Worm (Caenorhabditis elegans) whole organism, L1 larva: ENCODE results near the gene srj-57.

Source experiments
- C04F5.9 ChIP-seq: sonication (generic microtip); optimal IDR thresholded peaks from 2 replicates; lab custom pipeline; 2016; ENCODE audit warnings: missing genetic modification characterization, missing compliant biosample characterization
- C34B4.2 ChIP-seq: sonication (generic microtip); optimal IDR thresholded peaks from 2 replicates; lab custom pipeline; 2017; ENCODE audit warnings: mild to moderate bottlenecking, missing genetic modification characterization, missing compliant biosample characterization
- aha-1 ChIP-seq: fragments of 150-350 bp; optimal IDR thresholded peaks from 2 replicates; lab custom pipeline; 2014; ENCODE audit warnings: missing biosample characterization, missing genetic modification characterization
- aly-2 ChIP-seq: fragments of 150-350 bp; optimal IDR thresholded peaks from 2 replicates; lab custom pipeline; 2014; ENCODE audit warnings: missing biosample characterization, missing genetic modification characterization
- ama-1 ChIP-seq: fragments of 150-350 bp; optimal IDR thresholded peaks from 2 replicates; lab custom pipeline; 2014
- ceh-8 ChIP-seq: fragments of 200-800 bp; sonication (Bioruptor generic); optimal IDR thresholded peaks from 2 replicates; lab custom pipeline; 2018; ENCODE audit warnings: mild to moderate bottlenecking, missing genetic modification characterization, moderate library complexity, missing compliant biosample characterization
- ceh-82 ChIP-seq, 3 experiments: fragments of 150-350 bp in 1 of 3; sonication (generic microtip) in 2 of 3; optimal IDR thresholded peaks; 2 replicates each; lab custom pipeline; 2014 to 2017; ENCODE audit warnings: missing biosample characterization in 3 of 3, missing genetic modification characterization in 3 of 3
- ceh-88 ChIP-seq: fragments of 200-800 bp; sonication (Bioruptor generic); IDR thresholded peaks from 2 replicates; pipeline ENCODE4 v1.3.6; 2022; ENCODE audit warnings: missing genetic modification characterization, missing compliant biosample characterization
- dsc-1 ChIP-seq: sonication (generic microtip); optimal IDR thresholded peaks from 2 replicates; lab custom pipeline; 2016; ENCODE audit warnings: mild to moderate bottlenecking, missing genetic modification characterization, missing compliant biosample characterization
- efl-1 ChIP-seq, 4 experiments: fragments of 150-350 bp; optimal IDR thresholded peaks in 3 of 4; peaks in 1 of 4; 1 replicate in 1 of 4; 2 replicates in 3 of 4; lab custom pipeline; 2014; ENCODE audit warnings: missing biosample characterization in 2 of 4, missing genetic modification characterization in 2 of 4, missing genetic modification reagents in 2 of 4
- efl-3 ChIP-seq: fragments of 200-800 bp; sonication (Bioruptor generic); optimal IDR thresholded peaks from 2 replicates; lab custom pipeline; 2018; ENCODE audit warnings: mild to moderate bottlenecking, missing genetic modification characterization, missing compliant biosample characterization
- egl-13 ChIP-seq: sonication (generic microtip); optimal IDR thresholded peaks from 2 replicates; lab custom pipeline; 2016; ENCODE audit warnings: missing genotype, missing genetic modification reagents, missing genetic modification characterization, missing compliant biosample characterization
- fkh-10 ChIP-seq: sonication (generic microtip); optimal IDR thresholded peaks from 2 replicates; lab custom pipeline; 2017; ENCODE audit warnings: missing biosample characterization, missing genetic modification reagents, missing genetic modification characterization
- fkh-4 ChIP-seq: sonication (generic microtip); optimal IDR thresholded peaks from 2 replicates; lab custom pipeline; 2016; ENCODE audit warnings: missing compliant biosample characterization, missing genetic modification characterization, borderline replicate concordance
- fkh-8 ChIP-seq: sonication (generic microtip); optimal IDR thresholded peaks from 2 replicates; lab custom pipeline; 2016; ENCODE audit warnings: mild to moderate bottlenecking, missing genetic modification characterization, missing compliant biosample characterization
- hlh-17 ChIP-seq: fragments of 200-800 bp; sonication (Bioruptor generic); optimal IDR thresholded peaks from 2 replicates; lab custom pipeline; 2018; ENCODE audit warnings: missing genetic modification characterization, mild to moderate bottlenecking, missing compliant biosample characterization, moderate library complexity, borderline replicate concordance
- hlh-4 ChIP-seq: sonication (generic microtip); optimal IDR thresholded peaks from 2 replicates; lab custom pipeline; 2016; ENCODE audit warnings: mild to moderate bottlenecking, missing genetic modification characterization, missing compliant biosample characterization
- hpl-2 ChIP-seq: fragments of 150-350 bp; optimal IDR thresholded peaks from 2 replicates; lab custom pipeline; 2014; ENCODE audit warnings: missing biosample characterization, missing genetic modification reagents, missing genetic modification characterization
- irx-1 ChIP-seq: sonication (generic microtip); optimal IDR thresholded peaks from 2 replicates; lab custom pipeline; 2016; ENCODE audit warnings: missing genetic modification characterization, missing compliant biosample characterization
- lin-13 ChIP-seq: fragments of 150-350 bp; optimal IDR thresholded peaks from 2 replicates; lab custom pipeline; 2014; ENCODE audit warnings: missing biosample characterization, missing genetic modification reagents, missing genetic modification characterization
- lin-15B ChIP-seq: fragments of 150-350 bp; sonication (generic microtip); optimal IDR thresholded peaks from 3 replicates; lab custom pipeline; 2014; ENCODE audit warnings: missing biosample characterization, missing genetic modification characterization
- lsy-2 ChIP-seq, 2 experiments: fragments of 150-350 bp; optimal IDR thresholded peaks; 2 replicates each; lab custom pipeline; 2014; ENCODE audit warnings: missing biosample characterization in 2 of 2, missing genetic modification characterization in 2 of 2
- mdl-1 ChIP-seq, 2 experiments: fragments of 150-350 bp; optimal IDR thresholded peaks; 2 replicates each; lab custom pipeline; 2014 to 2017; ENCODE audit warnings: missing biosample characterization in 2 of 2, missing genetic modification characterization in 2 of 2, inconsistent platforms in 1 of 2
- mef-2 ChIP-seq: fragments of 150-350 bp; optimal IDR thresholded peaks from 2 replicates; lab custom pipeline; 2014; ENCODE audit warnings: missing biosample characterization, missing genetic modification characterization
- mep-1 ChIP-seq: fragments of 150-350 bp; optimal IDR thresholded peaks from 2 replicates; lab custom pipeline; 2014; ENCODE audit warnings: missing biosample characterization, missing genetic modification characterization
- nhr-19 ChIP-seq: fragments of 200-800 bp; sonication (Bioruptor generic); conservative IDR thresholded peaks from 2 replicates; pipeline ENCODE4 v1.3.6; 2022; ENCODE audit warnings: missing genetic modification characterization, missing compliant biosample characterization
- nhr-47 ChIP-seq: sonication (generic microtip); optimal IDR thresholded peaks from 2 replicates; lab custom pipeline; 2016; ENCODE audit warnings: mild to moderate bottlenecking, missing genetic modification characterization, moderate library complexity, missing compliant biosample characterization
- nhr-76 ChIP-seq: sonication (generic microtip); optimal IDR thresholded peaks from 2 replicates; lab custom pipeline; 2017; ENCODE audit warnings: missing biosample characterization, missing genetic modification characterization
- nhr-77 ChIP-seq: fragments of 150-350 bp; optimal IDR thresholded peaks from 2 replicates; lab custom pipeline; 2014; ENCODE audit warnings: missing biosample characterization, missing genetic modification characterization
- nhr-84 ChIP-seq: sonication (generic microtip); optimal IDR thresholded peaks from 2 replicates; lab custom pipeline; 2017; ENCODE audit warnings: missing biosample characterization, missing genetic modification characterization
- nhr-85 ChIP-seq: sonication (generic microtip); peaks from one replicate; lab custom pipeline; 2016; ENCODE audit warnings: missing genetic modification characterization, inconsistent platforms, missing compliant biosample characterization
- rnt-1 ChIP-seq: sonication (generic microtip); optimal IDR thresholded peaks from 2 replicates; lab custom pipeline; 2016; ENCODE audit warnings: mild to moderate bottlenecking, missing genetic modification characterization, moderate library complexity, missing compliant biosample characterization
- snpc-4 ChIP-seq: fragments of 150-350 bp; optimal IDR thresholded peaks from 2 replicates; lab custom pipeline; 2014; ENCODE audit warnings: missing biosample characterization, missing genetic modification characterization
- sptf-1 ChIP-seq: fragments of 150-350 bp; optimal IDR thresholded peaks from 2 replicates; lab custom pipeline; 2014; ENCODE audit warnings: missing biosample characterization, missing genetic modification characterization
- sup-37 ChIP-seq: fragments of 200-800 bp; sonication (Bioruptor generic); optimal IDR thresholded peaks from 2 replicates; lab custom pipeline; 2018; ENCODE audit warnings: mild to moderate bottlenecking, missing genetic modification characterization, missing compliant biosample characterization
- tbx-2 ChIP-seq: sonication (generic microtip); optimal IDR thresholded peaks from 2 replicates; lab custom pipeline; 2016; ENCODE audit warnings: missing genetic modification characterization, missing compliant biosample characterization
- xbp-1 ChIP-seq: sonication (generic microtip); optimal IDR thresholded peaks from 2 replicates; lab custom pipeline; 2016; ENCODE audit warnings: missing genetic modification characterization, missing compliant biosample characterization
- zip-4 ChIP-seq: fragments of 200-800 bp; sonication (Bioruptor generic); optimal IDR thresholded peaks from 2 replicates; lab custom pipeline; 2018; ENCODE audit warnings: mild to moderate bottlenecking, missing genetic modification characterization, moderate library complexity, missing compliant biosample characterization

Gene srj-57

ce11 chrV:2864899-2865298 is 9.5 kb upstream of the srj-57 start, which contains the start of gene srh-240:
TSS of gene srh-240 (plus strand) at chrV:2865199.
- peak; percentile 58 for TF ChIP-seq fkh-8 (tag; lab: Kevin White, UChicago)
- TF ChIP-seq xbp-1 = no peak
- no peak for TF ChIP-seq nhr-76 (tag; lab: Kevin White, UChicago)
- TF ChIP-seq, all 84 proteins: peak for 1

- TF ChIP-seq nhr-77 (no peak), C04F5.9 (tag; lab: Kevin White, UChicago) (no peak), mdl-1 (tag; optimal IDR thresholded peaks at IDR 0.05; lab: Kevin White, UChicago) (no peak), nhr-84 (tag; lab: Kevin White, UChicago) (no peak), sptf-1 (tag; lab: Kevin White, UChicago) (no peak), ceh-82 (tag; optimal IDR thresholded peaks at IDR 0.05; lab: Kevin White, UChicago) (no peak), xbp-1 (no peak), hpl-2 (GFP tag; lab: Kevin White, UChicago) (no peak), efl-3 (GFP tag; lab: Kevin White, UChicago) (no peak), egl-13 (tag; lab: Kevin White, UChicago) (no peak), tbx-2 (tag; lab: Kevin White, UChicago) (no peak), nhr-19 (GFP tag; lab: Robert Waterston, UW) (no peak), hlh-4 (no peak), efl-1 (optimal IDR thresholded peaks at IDR 0.05; lab: Kevin White, UChicago) (no peak), efl-1 (GFP tag; optimal IDR thresholded peaks at IDR 0.05 in 1 of 2; lab: Kevin White, UChicago) (no peak), zip-4 (GFP tag; lab: Kevin White, UChicago) (no peak), nhr-85 (no peak), sup-37 (GFP tag; lab: Kevin White, UChicago) (no peak), fkh-10 (GFP tag; lab: Kevin White, UChicago) (no peak), lin-15B (tag; lab: Kevin White, UChicago) (no peak), snpc-4 (tag; lab: Kevin White, UChicago) (no peak)
- TF ChIP-seq, all 84 proteins: peak for 0
Observed at ce11 chrV:2863033-2863432, 7.7 kb upstream of the srj-57 start, which contains the start of gene srh-272. TSS of gene srh-272 (plus strand) at chrV:2863333.

ce11 chrV:2861505-2861904 is 6.1 kb upstream of the srj-57 start, which contains the start of gene srh-270:
TSS of gene srh-270 (minus strand) at chrV:2861605.
- no peak for TF ChIP-seq aly-2 (tag; lab: Kevin White, UChicago)

ce11 chrV:2859738-2860137 is 4.4 kb upstream of the srj-57 start, which contains the start of gene srj-54:
TSS of gene srj-54 (minus strand) at chrV:2859838.
- TF ChIP-seq mep-1 = no peak
- TF ChIP-seq zip-4 (GFP tag; lab: Kevin White, UChicago) = no peak
- no peak for TF ChIP-seq efl-3 (GFP tag; lab: Kevin White, UChicago)
- TF ChIP-seq dsc-1 (tag; lab: Kevin White, UChicago) = no peak
- no peak for TF ChIP-seq irx-1
- no peak for TF ChIP-seq mef-2 (tag; lab: Kevin White, UChicago)
- no peak for TF ChIP-seq ama-1 (lab: Kevin White, UChicago)
- no peak for TF ChIP-seq aha-1
- TF ChIP-seq ceh-8 (GFP tag; lab: Kevin White, UChicago) = no peak
- no peak for TF ChIP-seq rnt-1
- TF ChIP-seq ceh-88 (GFP tag; lab: Robert Waterston, UW) = no peak
- TF ChIP-seq lsy-2 (tag; optimal IDR thresholded peaks at IDR 0.05; lab: Kevin White, UChicago) = no peak
- TF ChIP-seq egl-13 (tag; lab: Kevin White, UChicago) = no peak
- no peak for TF ChIP-seq nhr-84 (tag; lab: Kevin White, UChicago)
- no peak for TF ChIP-seq nhr-47 (tag; lab: Kevin White, UChicago)
- TF ChIP-seq lin-13 (GFP tag; lab: Kevin White, UChicago) = no peak
- TF ChIP-seq C34B4.2 (tag; lab: Kevin White, UChicago) = no peak
- TF ChIP-seq hlh-17 = no peak
- TF ChIP-seq fkh-4 = no peak
